Fruit fly (Drosophila melanogaster): ENCODE results near the gene cni.

DNA sequence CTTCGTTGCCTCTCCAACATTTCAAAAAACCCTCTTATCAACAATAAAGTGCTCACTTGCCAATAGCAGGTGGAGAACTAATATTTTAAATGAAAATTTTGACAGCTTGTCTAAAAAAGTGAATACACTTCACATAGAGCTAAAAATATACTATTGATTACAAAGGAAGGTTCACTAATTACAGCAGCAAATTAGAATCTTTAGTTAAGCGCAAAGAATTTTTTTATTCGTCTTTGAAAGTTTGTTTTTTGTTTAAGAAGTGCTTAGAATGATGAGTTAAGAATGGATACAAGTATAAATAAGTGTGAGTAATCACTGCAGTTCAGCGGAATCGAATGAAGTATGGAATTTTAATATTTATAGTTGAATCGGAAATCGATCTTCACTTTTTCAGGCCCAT, 31.7 kb upstream of the cni start, which contains the start of gene CG44405:
- TF ChIP-seq Myc (optimal IDR thresholded peaks at IDR 0.05) (no peak), psq (optimal IDR thresholded peaks at IDR 0.05) (no peak), Sin3A (optimal IDR thresholded peaks at IDR 0.05) (no peak), insv (optimal IDR thresholded peaks at IDR 0.05) (no peak), ttk (optimal IDR thresholded peaks at IDR 0.05) (no peak), h (optimal IDR thresholded peaks at IDR 0.05) (no peak)

All from Kc167 (cell line).